Worm (Caenorhabditis elegans) whole organism, L3 larva: ENCODE measurements around the gene tam-1.

Source experiments
- R02D3.7 ChIP-seq: fragments of 150-350 bp; optimal IDR thresholded peaks from 2 replicates; lab custom pipeline; 2014; ENCODE audit warnings: missing biosample characterization, missing genetic modification characterization
- aly-2 ChIP-seq: fragments of 150-350 bp; optimal IDR thresholded peaks from 2 replicates; lab custom pipeline; 2014; ENCODE audit warnings: missing biosample characterization, missing genetic modification characterization
- ceh-28 ChIP-seq: fragments of 150-350 bp; optimal IDR thresholded peaks from 2 replicates; lab custom pipeline; 2014; ENCODE audit warnings: missing biosample characterization, missing genetic modification reagents, missing genetic modification characterization
- ceh-82 ChIP-seq: fragments of 150-350 bp; optimal IDR thresholded peaks from 2 replicates; lab custom pipeline; 2014; ENCODE audit warnings: missing biosample characterization, missing genetic modification characterization
- egl-27 ChIP-seq: sonication (generic microtip); optimal IDR thresholded peaks from 4 replicates; lab custom pipeline; 2017; ENCODE audit warnings: missing biosample characterization, missing genetic modification reagents, missing genetic modification characterization
- egl-5 ChIP-seq: fragments of 150-350 bp; optimal IDR thresholded peaks from 2 replicates; lab custom pipeline; 2017; ENCODE audit warnings: missing biosample characterization, missing genetic modification reagents, missing genetic modification characterization, inconsistent platforms
- elt-1 ChIP-seq: fragments of 150-350 bp; optimal IDR thresholded peaks from 2 replicates; lab custom pipeline; 2014; ENCODE audit warnings: missing biosample characterization, missing genetic modification characterization
- elt-2 ChIP-seq: sonication (generic microtip); optimal IDR thresholded peaks from 2 replicates; lab custom pipeline; 2016; ENCODE audit warnings: missing genetic modification reagents, mild to moderate bottlenecking, missing genetic modification characterization, missing compliant biosample characterization
- elt-3 ChIP-seq, 3 experiments: fragments of 150-350 bp in 1 of 3; sonication (generic microtip) in 2 of 3; optimal IDR thresholded peaks; 2 replicates in 2 of 3; 4 replicates in 1 of 3; lab custom pipeline; 2014 to 2017; ENCODE audit warnings: missing biosample characterization in 3 of 3, missing genetic modification characterization in 3 of 3
- eor-1 ChIP-seq, 2 experiments: fragments of 150-350 bp; optimal IDR thresholded peaks; 2 replicates each; lab custom pipeline; 2014 to 2018; ENCODE audit warnings: missing biosample characterization in 2 of 2, missing genetic modification characterization in 2 of 2
- fkh-10 ChIP-seq: sonication (generic microtip); optimal IDR thresholded peaks from 2 replicates; lab custom pipeline; 2017; ENCODE audit warnings: missing biosample characterization, missing genetic modification reagents, missing genetic modification characterization
- fkh-2 ChIP-seq: fragments of 150-350 bp; optimal IDR thresholded peaks from 2 replicates; lab custom pipeline; 2014; ENCODE audit warnings: missing biosample characterization, missing genetic modification reagents, missing genetic modification characterization
- fos-1 ChIP-seq: fragments of 150-350 bp; optimal IDR thresholded peaks from 2 replicates; lab custom pipeline; 2014; ENCODE audit warnings: missing biosample characterization, missing genetic modification characterization
- hmg-11 ChIP-seq: sonication (generic microtip); optimal IDR thresholded peaks from 2 replicates; lab custom pipeline; 2016; ENCODE audit warnings: missing genetic modification characterization, missing compliant biosample characterization
- jun-1 ChIP-seq: fragments of 150-350 bp; optimal IDR thresholded peaks from 2 replicates; lab custom pipeline; 2014; ENCODE audit warnings: missing biosample characterization, missing genetic modification reagents, missing genetic modification characterization
- lin-39 ChIP-seq: fragments of 150-350 bp; optimal IDR thresholded peaks from 2 replicates; lab custom pipeline; 2018; ENCODE audit warnings: missing biosample characterization, missing genetic modification reagents, missing genetic modification characterization
- mdl-1 ChIP-seq: fragments of 150-350 bp; optimal IDR thresholded peaks from 2 replicates; lab custom pipeline; 2014; ENCODE audit warnings: missing biosample characterization, missing genetic modification characterization
- mml-1 ChIP-seq: fragments of 150-350 bp; sonication (generic microtip); optimal IDR thresholded peaks from 3 replicates; lab custom pipeline; 2014; ENCODE audit warnings: missing biosample characterization, missing genetic modification characterization
- nfya-1 ChIP-seq: sonication (generic microtip); optimal IDR thresholded peaks from 2 replicates; lab custom pipeline; 2017; ENCODE audit warnings: missing genetic modification characterization, mild to moderate bottlenecking, missing compliant biosample characterization, antibody characterized with exemption, moderate library complexity; ENCODE audit not compliant: insufficient read depth
- nhr-11 ChIP-seq: fragments of 150-350 bp; optimal IDR thresholded peaks from 2 replicates; lab custom pipeline; 2014; ENCODE audit warnings: missing biosample characterization, missing genetic modification characterization
- nhr-12 ChIP-seq: fragments of 150-350 bp; optimal IDR thresholded peaks from 2 replicates; lab custom pipeline; 2014; ENCODE audit warnings: missing biosample characterization, missing genetic modification characterization
- nhr-23 ChIP-seq: fragments of 150-350 bp; optimal IDR thresholded peaks from 2 replicates; lab custom pipeline; 2014; ENCODE audit warnings: missing biosample characterization, missing genetic modification reagents, missing genetic modification characterization
- nhr-237 ChIP-seq: fragments of 150-350 bp; optimal IDR thresholded peaks from 2 replicates; lab custom pipeline; 2014; ENCODE audit warnings: missing biosample characterization, missing genetic modification characterization
- nhr-25 ChIP-seq: sonication (generic microtip); optimal IDR thresholded peaks from 2 replicates; lab custom pipeline; 2017; ENCODE audit warnings: missing biosample characterization, missing genetic modification characterization
- nhr-28 ChIP-seq: fragments of 150-350 bp; optimal IDR thresholded peaks from 2 replicates; lab custom pipeline; 2014; ENCODE audit warnings: missing biosample characterization, missing genetic modification characterization
- nhr-43 ChIP-seq: sonication (generic microtip); optimal IDR thresholded peaks from 2 replicates; lab custom pipeline; 2016; ENCODE audit warnings: mild to moderate bottlenecking, missing genetic modification characterization, missing compliant biosample characterization; ENCODE audit not compliant: poor library complexity, severe bottlenecking
- nhr-77 ChIP-seq: fragments of 150-350 bp; optimal IDR thresholded peaks from 2 replicates; lab custom pipeline; 2014; ENCODE audit warnings: missing biosample characterization, missing genetic modification characterization
- pha-4 ChIP-seq: fragments of 150-350 bp; optimal IDR thresholded peaks from 2 replicates; lab custom pipeline; 2014; ENCODE audit warnings: missing biosample characterization, missing genetic modification reagents, missing genetic modification characterization
- pqm-1 ChIP-seq: fragments of 150-350 bp; optimal IDR thresholded peaks from 2 replicates; lab custom pipeline; 2017; ENCODE audit warnings: missing biosample characterization, missing genetic modification characterization, inconsistent platforms
- sea-2 ChIP-seq: fragments of 150-350 bp; sonication (generic microtip); optimal IDR thresholded peaks from 4 replicates; lab custom pipeline; 2014; ENCODE audit warnings: missing biosample characterization, missing genetic modification reagents, missing genetic modification characterization
- skn-1 ChIP-seq: fragments of 150-350 bp; optimal IDR thresholded peaks from 2 replicates; lab custom pipeline; 2014; ENCODE audit warnings: missing biosample characterization, missing genetic modification characterization
- snpc-4 ChIP-seq: fragments of 150-350 bp; optimal IDR thresholded peaks from 2 replicates; lab custom pipeline; 2014; ENCODE audit warnings: missing biosample characterization, missing genetic modification characterization
- tbx-2 ChIP-seq: sonication (generic microtip); optimal IDR thresholded peaks from 2 replicates; lab custom pipeline; 2016; ENCODE audit warnings: mild to moderate bottlenecking, missing genetic modification characterization, missing compliant biosample characterization
- unc-39 ChIP-seq: sonication (generic microtip); optimal IDR thresholded peaks from 4 replicates; lab custom pipeline; 2017; ENCODE audit warnings: missing biosample characterization, missing genetic modification characterization
- unc-62 ChIP-seq: fragments of 150-350 bp; sonication (generic microtip); optimal IDR thresholded peaks from 4 replicates; lab custom pipeline; 2014; ENCODE audit warnings: missing biosample characterization, missing genetic modification reagents, missing genetic modification characterization
- zag-1 ChIP-seq: fragments of 150-350 bp; optimal IDR thresholded peaks from 2 replicates; lab custom pipeline; 2014; ENCODE audit warnings: missing biosample characterization, missing genetic modification characterization
- ztf-11 ChIP-seq: fragments of 150-350 bp; optimal IDR thresholded peaks from 2 replicates; lab custom pipeline; 2014; ENCODE audit warnings: missing biosample characterization, missing genetic modification characterization
- ztf-4 ChIP-seq: fragments of 150-350 bp; optimal IDR thresholded peaks from 2 replicates; lab custom pipeline; 2014; ENCODE audit warnings: missing biosample characterization, missing genetic modification characterization

Gene tam-1

ce11 chrV:4933268-4933667 is 29.6 kb downstream of the tam-1 start:
- TF ChIP-seq ceh-28 (tag; lab: Kevin White, UChicago), result no peak
- no peak for TF ChIP-seq R02D3.7 (tag; lab: Kevin White, UChicago)
- no peak for TF ChIP-seq nhr-28
- no peak for TF ChIP-seq nhr-77 (tag; lab: Kevin White, UChicago)
- no peak for TF ChIP-seq fkh-2 (tag; lab: Kevin White, UChicago)
- no peak for TF ChIP-seq jun-1 (tag; lab: Kevin White, UChicago)
- no peak for TF ChIP-seq nhr-23
- TF ChIP-seq pha-4 (tag; lab: Kevin White, UChicago), result no peak
- no peak for TF ChIP-seq nhr-237 (tag; lab: Kevin White, UChicago)
- no peak for TF ChIP-seq ztf-11 (tag; lab: Kevin White, UChicago)
- TF ChIP-seq nhr-25 (tag; lab: Kevin White, UChicago), result no peak
- TF ChIP-seq ceh-82, result no peak
- TF ChIP-seq skn-1 (tag; lab: Kevin White, UChicago), result no peak
- TF ChIP-seq unc-62 (GFP tag; lab: Kevin White, UChicago), result no peak
- no peak for TF ChIP-seq sea-2 (GFP tag; lab: Kevin White, UChicago)
- no peak for TF ChIP-seq elt-3 (tag; optimal IDR thresholded peaks at IDR 0.05; lab: Kevin White, UChicago)
- TF ChIP-seq mdl-1 (tag; lab: Kevin White, UChicago), result no peak
- TF ChIP-seq fkh-10 (GFP tag; lab: Kevin White, UChicago), result no peak

ce11 chrV:4932814-4933213 is 30.1 kb downstream of the tam-1 start, which contains the start of gene C02E7.10:
TSS of gene C02E7.10 (minus strand) at chrV:4933045.
- TF ChIP-seq zag-1 (tag; lab: Kevin White, UChicago), result no peak
- no peak for TF ChIP-seq lin-39 (tag; lab: Kevin White, UChicago)
- TF ChIP-seq ztf-4 (tag; lab: Kevin White, UChicago), result no peak
- no peak for TF ChIP-seq snpc-4 (tag; lab: Kevin White, UChicago)
- TF ChIP-seq nhr-43, result no peak
- no peak for TF ChIP-seq ceh-28 (tag; lab: Kevin White, UChicago)
- TF ChIP-seq egl-27 (tag; lab: Kevin White, UChicago), result no peak
- no peak for TF ChIP-seq unc-39
- TF ChIP-seq pha-4 (tag; lab: Kevin White, UChicago), result no peak
- TF ChIP-seq nhr-25 (tag; lab: Kevin White, UChicago), result no peak
- no peak for TF ChIP-seq nhr-11 (tag; lab: Kevin White, UChicago)
- no peak for TF ChIP-seq nfya-1 (tag; lab: Kevin White, UChicago)
- no peak for TF ChIP-seq nhr-12
- no peak for TF ChIP-seq nhr-28

ce11 chrV:4929842-4930241 is 33.1 kb downstream of the tam-1 start, which contains the start of gene str-205:
TSS of gene str-205 (minus strand) at chrV:4929942.
- TF ChIP-seq nhr-11 (tag; lab: Kevin White, UChicago) (no peak), elt-1 (tag; lab: Kevin White, UChicago) (no peak), jun-1 (tag; lab: Kevin White, UChicago) (no peak), R02D3.7 (tag; lab: Kevin White, UChicago) (no peak), fkh-10 (GFP tag; lab: Kevin White, UChicago) (no peak), elt-2 (no peak), hmg-11 (tag; lab: Kevin White, UChicago) (no peak), nhr-77 (tag; lab: Kevin White, UChicago) (no peak), mdl-1 (tag; lab: Kevin White, UChicago) (no peak), fos-1 (tag; lab: Kevin White, UChicago) (no peak), sea-2 (GFP tag; lab: Kevin White, UChicago) (no peak), skn-1 (tag; lab: Kevin White, UChicago) (no peak)

ce11 chrV:4926371-4926770 is 36.5 kb downstream of the tam-1 start, which contains the start of gene srh-21:
TSS of gene srh-21 (plus strand) at chrV:4926671.
- TF ChIP-seq nhr-237 (tag; lab: Kevin White, UChicago) (no peak), eor-1 (tag; optimal IDR thresholded peaks at IDR 0.05; lab: Kevin White, UChicago) (no peak), sea-2 (GFP tag; lab: Kevin White, UChicago) (no peak), fos-1 (tag; lab: Kevin White, UChicago) (no peak), pqm-1 (no peak), aly-2 (no peak), egl-5 (tag; lab: Kevin White, UChicago) (no peak), mml-1 (no peak), tbx-2 (no peak), snpc-4 (tag; lab: Kevin White, UChicago) (no peak)
